Fruit fly (Drosophila melanogaster): ENCODE data around the gene Brd8.

Gene Brd8

DNA sequence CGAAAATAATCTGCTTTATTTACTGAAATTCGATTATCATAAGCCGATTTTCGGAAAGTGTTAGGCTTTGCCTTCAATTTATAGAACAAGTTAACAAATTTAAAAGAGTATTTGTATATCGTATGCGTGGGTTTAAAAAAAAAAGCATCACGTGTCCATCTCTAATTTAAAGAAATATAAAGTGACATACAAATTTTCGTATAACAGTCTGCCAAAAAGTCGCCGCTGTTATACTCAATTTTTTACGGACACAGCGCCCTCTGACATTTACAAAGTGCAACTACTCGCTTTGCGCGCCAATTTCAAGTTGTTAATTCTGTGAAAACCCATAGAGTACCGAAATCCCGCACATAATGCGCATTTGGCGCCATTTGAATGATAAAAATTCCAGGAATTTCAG, 28.1 kb downstream of the Brd8 start (continued):
- peak; percentile 79 for TF ChIP-seq CG2129 (GFP tag; IDR thresholded peaks at IDR 0.05; ENCODE audit: partially characterized antibody)
- no peak for TF ChIP-seq kni (GFP tag; optimal IDR thresholded peaks at IDR 0.05)
- TF ChIP-seq CG6791 (GFP tag; IDR thresholded peaks at IDR 0.05; ENCODE audit: partially characterized antibody): peak; percentile 74; the same call in 2 of the 3 replicates
- peak; percentile 49 for TF ChIP-seq CG18764 (GFP tag; optimal IDR thresholded peaks at IDR 0.05)
- TF ChIP-seq CG11398 (GFP tag; optimal IDR thresholded peaks at IDR 0.05): no peak
- TF ChIP-seq Dek (tag; optimal IDR thresholded peaks at IDR 0.05): no peak
- no peak for TF ChIP-seq CG10565 (GFP tag; optimal IDR thresholded peaks at IDR 0.05)
- no peak for TF ChIP-seq Bdp1 (GFP tag; optimal IDR thresholded peaks at IDR 0.05)
- no peak for TF ChIP-seq CG9797 (GFP tag; optimal IDR thresholded peaks at IDR 0.05)
- no peak for TF ChIP-seq CG3838 (GFP tag; optimal IDR thresholded peaks at IDR 0.05)
- TF ChIP-seq ind (GFP tag; optimal IDR thresholded peaks at IDR 0.05): no peak
- TF ChIP-seq CG16779 (GFP tag; IDR thresholded peaks at IDR 0.05): no peak
- TF ChIP-seq yki (optimal IDR thresholded peaks at IDR 0.05): no peak
- TF ChIP-seq Dad (GFP tag; optimal IDR thresholded peaks at IDR 0.05): no peak
- peak; percentile 13 for TF ChIP-seq Hsf (GFP tag; optimal IDR thresholded peaks at IDR 0.05)
- TF ChIP-seq tio (GFP tag; optimal IDR thresholded peaks at IDR 0.05): no peak
- TF ChIP-seq jigr1 (GFP tag; IDR thresholded peaks at IDR 0.05): no peak
- TF ChIP-seq B-H1 (GFP tag; IDR thresholded peaks at IDR 0.05): no peak
- peak; percentile 16 for TF ChIP-seq CG30403 (GFP tag; optimal IDR thresholded peaks at IDR 0.05)
- no peak for TF ChIP-seq Awh (GFP tag; IDR thresholded peaks at IDR 0.05)
- TF ChIP-seq dpn (GFP tag; optimal IDR thresholded peaks at IDR 0.05): peak; percentile 22 to 26
- no peak for TF ChIP-seq Sin3A (optimal IDR thresholded peaks at IDR 0.05)
- no peak for TF ChIP-seq psq (GFP tag; optimal IDR thresholded peaks at IDR 0.05)
- no peak for TF ChIP-seq CG4404 (GFP tag; IDR thresholded peaks at IDR 0.05)
- no peak for TF ChIP-seq CG6683 (GFP tag; optimal IDR thresholded peaks at IDR 0.05)
- no peak for TF ChIP-seq CG2202 (tag; optimal IDR thresholded peaks at IDR 0.05)
- TF ChIP-seq CG14014 (GFP tag; IDR thresholded peaks at IDR 0.05): 0 out of 2 replicates have a peak, but pooled peaks have one; percentile 27
- TF ChIP-seq nau (GFP tag; optimal IDR thresholded peaks at IDR 0.05): no peak
- TF ChIP-seq CG8765 (GFP tag; IDR thresholded peaks at IDR 0.05): no peak
- 0 out of 2 replicates have a peak, but pooled peaks have one; percentile 39 for TF ChIP-seq Oaz (GFP tag; IDR thresholded peaks at IDR 0.05)
- no peak for TF ChIP-seq CG11560 (tag; IDR thresholded peaks at IDR 0.05)
- no peak for TF ChIP-seq CG10147 (GFP tag; optimal IDR thresholded peaks at IDR 0.05)
- TF ChIP-seq Blimp-1 (GFP tag; optimal IDR thresholded peaks at IDR 0.05): peak; percentile 29
- TF ChIP-seq Poxn (GFP tag; IDR thresholded peaks at IDR 0.05): no peak
- TF ChIP-seq CG5953 (GFP tag; IDR thresholded peaks at IDR 0.05): no peak
- TF ChIP-seq peb (GFP tag; IDR thresholded peaks at IDR 0.05): no peak
- TF ChIP-seq Chrac-16 (GFP tag; optimal IDR thresholded peaks at IDR 0.05): peak; percentile 13
- TF ChIP-seq CG3281 (GFP tag; optimal IDR thresholded peaks at IDR 0.05): no peak
- TF ChIP-seq CG3847 (GFP tag; IDR thresholded peaks at IDR 0.05): 0 out of 2 replicates have a peak, but pooled peaks have one; percentile 26
- no peak for TF ChIP-seq CG8388 (GFP tag; optimal IDR thresholded peaks at IDR 0.05)
- peak; percentile 66; the same call in 1 of the 2 replicates for TF ChIP-seq CG32532 (GFP tag; IDR thresholded peaks at IDR 0.05)
- TF ChIP-seq hth (optimal IDR thresholded peaks at IDR 0.05): no peak
- TF ChIP-seq Lpt (GFP tag; optimal IDR thresholded peaks at IDR 0.05): no peak
- TF ChIP-seq NC2α (GFP tag; optimal IDR thresholded peaks at IDR 0.05): no peak
- TF ChIP-seq CG4707 (GFP tag; optimal IDR thresholded peaks at IDR 0.05): no peak
- TF ChIP-seq vnd (GFP tag; IDR thresholded peaks at IDR 0.05; ENCODE audit: partially characterized antibody): peak; percentile 67
- TF ChIP-seq wor (GFP tag; IDR thresholded peaks at IDR 0.05): no peak
- TF ChIP-seq CG11723 (GFP tag; optimal IDR thresholded peaks at IDR 0.05): no peak
- no peak for TF ChIP-seq crol (GFP tag; IDR thresholded peaks at IDR 0.05)
- no peak for TF ChIP-seq Eip74EF (GFP tag; optimal IDR thresholded peaks at IDR 0.05)
- TF ChIP-seq ssp (GFP tag; IDR thresholded peaks at IDR 0.05): no peak
- no peak for TF ChIP-seq ci (GFP tag; IDR thresholded peaks at IDR 0.05)
- no peak for TF ChIP-seq bcd (GFP tag; optimal IDR thresholded peaks at IDR 0.05)
